Worm (Caenorhabditis elegans) whole organism, midembryonic: ENCODE measurements around the gene F20C5.6.

Source experiments
- cog-1 ChIP-seq: sonication (generic microtip); optimal IDR thresholded peaks from 2 replicates; lab custom pipeline; 2016; ENCODE audit warnings: missing genetic modification characterization, missing compliant biosample characterization
- flt-1 ChIP-seq: fragments of 200-800 bp; sonication (Bioruptor generic); IDR thresholded peaks from 2 replicates; pipeline ENCODE4 v1.3.6; 2022; ENCODE audit warnings: missing genetic modification characterization, missing compliant biosample characterization
- klf-2 ChIP-seq: fragments of 200-800 bp; sonication (Bioruptor generic); conservative IDR thresholded peaks from 2 replicates; pipeline ENCODE4 v1.3.6; 2022; ENCODE audit warnings: missing genetic modification reagents, missing genetic modification characterization, missing compliant biosample characterization
- tab-1 ChIP-seq: fragments of 200-800 bp; sonication (Bioruptor generic); IDR thresholded peaks from 2 replicates; pipeline ENCODE4 v1.3.6; 2022; ENCODE audit warnings: missing genetic modification characterization, missing compliant biosample characterization
- ztf-23 ChIP-seq: fragments of 200-800 bp; sonication (Bioruptor generic); IDR thresholded peaks from 2 replicates; pipeline ENCODE4 v1.3.6; 2022; ENCODE audit warnings: missing genetic modification reagents, missing genetic modification characterization, missing compliant biosample characterization

ce11 chrIV:8754727-8755126 lies 18.3 kb downstream of the F20C5.6 start, which contains the start of gene elli-1:
- TF ChIP-seq ztf-23 (GFP tag; lab: Robert Waterston, UW) (no peak), tab-1 (GFP tag; lab: Robert Waterston, UW) (no peak), cog-1 (tag; lab: Kevin White, UChicago) (no peak), flt-1 (no peak), klf-2 (GFP tag; lab: Robert Waterston, UW) (no peak)
